Fruit fly (Drosophila melanogaster) S2 (cell line): Measurements from ENCODE around the gene Mettl3.

Experiments used
- CG8478 ChIP-seq: fragments of >200 bp; optimal IDR thresholded peaks from 2 replicates; lab custom pipeline; 2018
- CTCF ChIP-seq, 2 experiments: fragments of >200 bp; optimal IDR thresholded peaks; 2 replicates each; lab custom pipeline; 2018

DNA sequence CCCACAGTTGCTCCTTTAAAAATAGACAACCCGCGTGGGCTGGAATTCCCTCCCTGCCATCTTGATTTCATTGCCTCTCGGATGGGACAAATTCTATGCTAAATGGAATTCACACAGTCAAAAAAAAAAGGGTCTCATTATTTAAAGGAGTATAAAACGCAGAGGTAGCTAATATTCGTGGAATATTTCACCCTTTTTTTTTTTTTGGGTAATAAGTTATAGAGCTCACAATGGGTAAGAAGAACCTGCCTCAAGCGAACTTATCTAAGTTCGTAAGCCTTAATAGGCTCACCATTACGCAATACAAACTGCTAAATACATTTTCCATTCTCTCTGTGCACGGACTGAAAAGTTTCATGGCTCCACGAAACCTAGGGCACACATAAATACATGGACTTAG is 41.7 kb downstream of the Mettl3 start:
- no peak for TF ChIP-seq CG8478 (lab: Kevin White, UChicago)
- TF ChIP-seq CTCF (optimal IDR thresholded peaks at IDR 0.05; lab: Kevin White, UChicago), result no peak
